ENCODE assay signal across 4 fruit fly cellular contexts in the genomic region with DNA sequence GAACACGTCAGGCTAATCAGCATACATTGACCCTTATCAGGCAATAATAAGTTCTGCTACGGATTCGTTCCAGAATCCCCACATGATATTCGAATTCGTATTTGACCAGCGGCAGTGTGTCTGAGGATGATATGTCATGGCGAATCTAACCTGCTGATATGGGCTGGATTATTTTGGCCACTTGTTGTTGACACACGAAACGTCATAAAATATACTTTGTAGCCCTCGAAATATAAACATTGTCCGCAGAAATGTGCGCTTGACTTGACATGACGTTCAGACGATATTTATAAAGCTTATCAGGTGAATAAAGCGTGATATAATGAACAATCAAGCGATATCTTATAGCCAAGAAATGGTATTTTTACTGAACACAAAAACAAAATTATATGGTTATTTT.
TF ChIP-seq lines count a peak whose summit lies in the region.

No protein-coding gene starts in this region.

- TF ChIP-seq CTCF in whole organism, embryonic (GFP tag; optimal IDR thresholded peaks at IDR 0.05; lab: Kevin White, UChicago), result no peak

TF ChIP-seq in whole organism, adult, 20 proteins besides CTCF, POLR2A, EP300 and RAD21:
- TF ChIP-seq CG11617 (GFP tag; optimal IDR thresholded peaks at IDR 0.05; lab: Kevin White, UChicago) (peak; percentile 35), kay (GFP tag; lab: Kevin White, UChicago; ENCODE audit: borderline replicate concordance) (peak; percentile 77), Clk (GFP tag; optimal IDR thresholded peaks at IDR 0.05; lab: Kevin White, UChicago) (no peak), toe (GFP tag; optimal IDR thresholded peaks at IDR 0.05; lab: Kevin White, UChicago) (no peak), Crg-1 (GFP tag; optimal IDR thresholded peaks at IDR 0.05; lab: Kevin White, UChicago) (no peak), CG7101 (tag; optimal IDR thresholded peaks at IDR 0.05; lab: Kevin White, UChicago) (peak; percentile 26), CG12768 (GFP tag; optimal IDR thresholded peaks at IDR 0.05; lab: Kevin White, UChicago) (peak; percentile 27), Mnt (GFP tag; optimal IDR thresholded peaks at IDR 0.05; lab: Kevin White, UChicago) (peak; percentile 43), CG7045 (GFP tag; optimal IDR thresholded peaks at IDR 0.05; lab: Kevin White, UChicago) (no peak), tj (GFP tag; optimal IDR thresholded peaks at IDR 0.05; lab: Kevin White, UChicago) (no peak), bab1 (GFP tag; optimal IDR thresholded peaks at IDR 0.05; lab: Kevin White, UChicago) (no peak), pad (GFP tag; optimal IDR thresholded peaks at IDR 0.05; lab: Kevin White, UChicago) (no peak), CG33017 (tag; optimal IDR thresholded peaks at IDR 0.05; lab: Kevin White, UChicago) (no peak), CG14711 (tag; optimal IDR thresholded peaks at IDR 0.05; lab: Kevin White, UChicago) (peak; percentile 16), CG5204 (GFP tag; optimal IDR thresholded peaks at IDR 0.05; lab: Kevin White, UChicago) (no peak), ovo (GFP tag; optimal IDR thresholded peaks at IDR 0.05; lab: Kevin White, UChicago) (no peak), cnc (optimal IDR thresholded peaks at IDR 0.05; lab: Kevin White, UChicago) (no peak), CG1620 (GFP tag; optimal IDR thresholded peaks at IDR 0.05; lab: Kevin White, UChicago) (no peak), cic (GFP tag; optimal IDR thresholded peaks at IDR 0.05; lab: Kevin White, UChicago) (peak; percentile 29), Hr96 (GFP tag; optimal IDR thresholded peaks at IDR 0.05; lab: Kevin White, UChicago) (peak; percentile 29)
TF ChIP-seq in whole organism, adult: peak in this region for 8.

TF ChIP-seq in whole organism, embryonic, 481 proteins besides CTCF, POLR2A, EP300 and RAD21 (continues in another document):
- TF ChIP-seq CG2889 (GFP tag; IDR thresholded peaks at IDR 0.05; lab: Robert Waterston, UW) (no peak), CG11398 (GFP tag; optimal IDR thresholded peaks at IDR 0.05; lab: Kevin White, UChicago) (no peak), pum (GFP tag; optimal IDR thresholded peaks at IDR 0.05; lab: Kevin White, UChicago) (no peak), cad (GFP tag; optimal IDR thresholded peaks at IDR 0.05; lab: Kevin White, UChicago) (no peak), CG1024 (GFP tag; IDR thresholded peaks at IDR 0.05; lab: Robert Waterston, UW) (no peak), CG17361 (GFP tag; IDR thresholded peaks at IDR 0.05; lab: Robert Waterston, UW) (no peak), Spps (tag; optimal IDR thresholded peaks at IDR 0.05; lab: Kevin White, UChicago) (no peak), CG17912 (GFP tag; optimal IDR thresholded peaks at IDR 0.05; lab: Kevin White, UChicago) (no peak), az2 (GFP tag; optimal IDR thresholded peaks at IDR 0.05; lab: Kevin White, UChicago) (no peak), CG1233 (GFP tag; optimal IDR thresholded peaks at IDR 0.05; lab: Kevin White, UChicago) (no peak), CG7745 (tag; optimal IDR thresholded peaks at IDR 0.05; lab: Kevin White, UChicago) (no peak), sug (tag; optimal IDR thresholded peaks at IDR 0.05; lab: Kevin White, UChicago) (peak; percentile 68), cwo (GFP tag; optimal IDR thresholded peaks at IDR 0.05; lab: Kevin White, UChicago) (peak; percentile 37), CG10147 (GFP tag; optimal IDR thresholded peaks at IDR 0.05; lab: Kevin White, UChicago) (peak; percentile 15), Dbx (GFP tag; IDR thresholded peaks at IDR 0.05; lab: Robert Waterston, UW) (no peak), wek (GFP tag; optimal IDR thresholded peaks at IDR 0.05; lab: Kevin White, UChicago) (no peak), peb (GFP tag; IDR thresholded peaks at IDR 0.05; lab: Robert Waterston, UW) (no peak), CG34376 (GFP tag; optimal IDR thresholded peaks at IDR 0.05; lab: Kevin White, UChicago) (peak; percentile 66), CG11560 (tag; IDR thresholded peaks at IDR 0.05; lab: Robert Waterston, UW) (no peak), eyg (GFP tag; optimal IDR thresholded peaks at IDR 0.05; lab: Kevin White, UChicago) (no peak), E2f2 (GFP tag; IDR thresholded peaks at IDR 0.05; lab: Robert Waterston, UW) (no peak), ssp (GFP tag; IDR thresholded peaks at IDR 0.05; lab: Robert Waterston, UW) (no peak), CG17802 (tag; optimal IDR thresholded peaks at IDR 0.05; lab: Kevin White, UChicago) (no peak), CG14667 (GFP tag; IDR thresholded peaks at IDR 0.05; lab: Robert Waterston, UW) (no peak), Mes4 (GFP tag; optimal IDR thresholded peaks at IDR 0.05; lab: Kevin White, UChicago) (no peak)

TF ChIP-seq in whole organism, prepupa, 60 proteins besides CTCF, POLR2A, EP300 and RAD21:
- no peak for TF ChIP-seq CG3032 (tag; optimal IDR thresholded peaks at IDR 0.05; lab: Kevin White, UChicago)
- no peak for TF ChIP-seq fkh (GFP tag; optimal IDR thresholded peaks at IDR 0.05; lab: Kevin White, UChicago)
- TF ChIP-seq Hr4 (GFP tag; optimal IDR thresholded peaks at IDR 0.05; lab: Kevin White, UChicago), result no peak
- no peak for TF ChIP-seq achi (GFP tag; optimal IDR thresholded peaks at IDR 0.05; lab: Kevin White, UChicago)
- no peak for TF ChIP-seq salr (GFP tag; optimal IDR thresholded peaks at IDR 0.05; lab: Kevin White, UChicago)
- TF ChIP-seq Hr38 (GFP tag; optimal IDR thresholded peaks at IDR 0.05; lab: Kevin White, UChicago), result no peak
- TF ChIP-seq Smox (GFP tag; optimal IDR thresholded peaks at IDR 0.05; lab: Kevin White, UChicago), result no peak
- no peak for TF ChIP-seq Ets96B (tag; optimal IDR thresholded peaks at IDR 0.05; lab: Kevin White, UChicago)
- TF ChIP-seq esn (GFP tag; optimal IDR thresholded peaks at IDR 0.05; lab: Kevin White, UChicago), result peak; percentile 38
- no peak for TF ChIP-seq CG8319 (GFP tag; optimal IDR thresholded peaks at IDR 0.05; lab: Kevin White, UChicago)
- no peak for TF ChIP-seq CG31627 (GFP tag; optimal IDR thresholded peaks at IDR 0.05; lab: Kevin White, UChicago)
- TF ChIP-seq CG6854 (GFP tag; optimal IDR thresholded peaks at IDR 0.05; lab: Kevin White, UChicago), result peak; percentile 17
- peak; percentile 79 for TF ChIP-seq vri (GFP tag; optimal IDR thresholded peaks at IDR 0.05; lab: Kevin White, UChicago)
- no peak for TF ChIP-seq Eip75B (GFP tag; optimal IDR thresholded peaks at IDR 0.05; lab: Kevin White, UChicago)
- TF ChIP-seq CG34406 (GFP tag; optimal IDR thresholded peaks at IDR 0.05; lab: Kevin White, UChicago), result no peak
- no peak for TF ChIP-seq CG6792 (GFP tag; optimal IDR thresholded peaks at IDR 0.05; lab: Kevin White, UChicago)
- TF ChIP-seq fd59A (GFP tag; optimal IDR thresholded peaks at IDR 0.05; lab: Kevin White, UChicago), result no peak
- no peak for TF ChIP-seq pdm3 (GFP tag; optimal IDR thresholded peaks at IDR 0.05; lab: Kevin White, UChicago)
- no peak for TF ChIP-seq CG11762 (GFP tag; optimal IDR thresholded peaks at IDR 0.05; lab: Kevin White, UChicago; ENCODE audit: insufficient read depth)
- no peak for TF ChIP-seq CG4318 (GFP tag; optimal IDR thresholded peaks at IDR 0.05; lab: Kevin White, UChicago)
- peak; percentile 41 for TF ChIP-seq Sox102F (GFP tag; optimal IDR thresholded peaks at IDR 0.05; lab: Kevin White, UChicago)
- no peak for TF ChIP-seq CG15336 (GFP tag; IDR thresholded peaks at IDR 0.05; lab: Robert Waterston, UW)
- no peak for TF ChIP-seq CG11294 (GFP tag; IDR thresholded peaks at IDR 0.05; lab: Robert Waterston, UW)
- no peak for TF ChIP-seq Blimp-1 (GFP tag; optimal IDR thresholded peaks at IDR 0.05; lab: Kevin White, UChicago)

TF ChIP-seq in whole organism, wandering third instar larva, 38 proteins besides CTCF, POLR2A, EP300 and RAD21:
- no peak for TF ChIP-seq lola (GFP tag; optimal IDR thresholded peaks at IDR 0.05; lab: Kevin White, UChicago)
- peak; percentile 50 for TF ChIP-seq tai (GFP tag; optimal IDR thresholded peaks at IDR 0.05; lab: Kevin White, UChicago)
- no peak for TF ChIP-seq rgr (GFP tag; optimal IDR thresholded peaks at IDR 0.05; lab: Kevin White, UChicago)
- TF ChIP-seq Hnf4 (GFP tag; optimal IDR thresholded peaks at IDR 0.05; lab: Kevin White, UChicago), result peak; percentile 36
- peak in 1 of 2 experiments; percentile 20 for TF ChIP-seq foxo (GFP tag; optimal IDR thresholded peaks at IDR 0.05; lab: Kevin White, UChicago)
- no peak for TF ChIP-seq pan (optimal IDR thresholded peaks at IDR 0.05; lab: Kevin White, UChicago)
- TF ChIP-seq Abd-B (GFP tag; optimal IDR thresholded peaks at IDR 0.05; lab: Kevin White, UChicago), result no peak
- no peak for TF ChIP-seq Hr83 (GFP tag; optimal IDR thresholded peaks at IDR 0.05; lab: Kevin White, UChicago; ENCODE audit: poor library complexity, severe bottlenecking)
- TF ChIP-seq OdsH (GFP tag; optimal IDR thresholded peaks at IDR 0.05; lab: Kevin White, UChicago), result no peak
- no peak for TF ChIP-seq HLH106 (tag; optimal IDR thresholded peaks at IDR 0.05; lab: Kevin White, UChicago)
- peak; percentile 2 for TF ChIP-seq sage (GFP tag; optimal IDR thresholded peaks at IDR 0.05; lab: Kevin White, UChicago)
- no peak for TF ChIP-seq fru (GFP tag; optimal IDR thresholded peaks at IDR 0.05; lab: Kevin White, UChicago)
- peak; percentile 42 for TF ChIP-seq br (GFP tag; optimal IDR thresholded peaks at IDR 0.05; lab: Kevin White, UChicago)
- TF ChIP-seq dmrt93B (GFP tag; optimal IDR thresholded peaks at IDR 0.05; lab: Kevin White, UChicago), result no peak
- no peak for TF ChIP-seq usp (GFP tag; optimal IDR thresholded peaks at IDR 0.05; lab: Kevin White, UChicago)
- TF ChIP-seq Myc (optimal IDR thresholded peaks at IDR 0.05; lab: Kevin White, UChicago), result no peak
- no peak for TF ChIP-seq CG9705 (GFP tag; optimal IDR thresholded peaks at IDR 0.05; lab: Kevin White, UChicago)
- no peak for TF ChIP-seq CG32264 (GFP tag; optimal IDR thresholded peaks at IDR 0.05; lab: Kevin White, UChicago)
- no peak for TF ChIP-seq dl (GFP tag; optimal IDR thresholded peaks at IDR 0.05; lab: Kevin White, UChicago; ENCODE audit: insufficient read depth in 1 of 2, partially characterized antibody in 2 of 2)
- no peak for TF ChIP-seq Vsx2 (GFP tag; optimal IDR thresholded peaks at IDR 0.05; lab: Kevin White, UChicago; ENCODE audit: partially characterized antibody)
- TF ChIP-seq GATAd (GFP tag; optimal IDR thresholded peaks at IDR 0.05; lab: Kevin White, UChicago), result no peak
